Fruit fly (Drosophila melanogaster) whole organism, embryonic: ENCODE results near the gene Grip128.

Experiments used
- Antp ChIP-seq: fragments of 200-800 bp; sonication (Bioruptor generic); optimal IDR thresholded peaks from 3 replicates; lab custom pipeline; 2016; ENCODE audit warnings: missing biosample characterization, missing genetic modification characterization
- Bgb ChIP-seq: fragments of 200-800 bp; sonication (Bioruptor generic); IDR thresholded peaks from 2 replicates; pipeline ENCODE4 v1.3.6; 2022; ENCODE audit warnings: missing biosample characterization, missing genetic modification characterization; ENCODE audit not compliant: partially characterized antibody
- CG1024 ChIP-seq: fragments of 200-800 bp; sonication (Bioruptor generic); IDR thresholded peaks from 2 replicates; pipeline ENCODE4 v1.3.6; 2022; ENCODE audit warnings: missing biosample characterization, missing genetic modification characterization
- CG10431 ChIP-seq: fragments of 200-800 bp; sonication (Bioruptor generic); optimal IDR thresholded peaks from 3 replicates; lab custom pipeline; 2018; ENCODE audit warnings: missing biosample characterization, mild to moderate bottlenecking, missing genetic modification characterization
- CG10543 ChIP-seq: fragments of 200-800 bp; sonication (Bioruptor generic); optimal IDR thresholded peaks from 3 replicates; lab custom pipeline; 2017; ENCODE audit warnings: missing biosample characterization, mild to moderate bottlenecking, missing genetic modification characterization, moderate library complexity
- CG11696 ChIP-seq: fragments of 200-800 bp; sonication (Bioruptor generic); IDR thresholded peaks from 2 replicates; pipeline ENCODE4 v1.3.6; 2022; ENCODE audit warnings: missing biosample characterization, missing genetic modification characterization
- CG12155 ChIP-seq: fragments of 200-800 bp; sonication (Bioruptor generic); optimal IDR thresholded peaks from 3 replicates; lab custom pipeline; 2016; ENCODE audit warnings: missing biosample characterization, missing genetic modification characterization
- CG13775 ChIP-seq: fragments of 200-800 bp; sonication (Bioruptor generic); optimal IDR thresholded peaks from 3 replicates; lab custom pipeline; 2017; ENCODE audit warnings: missing biosample characterization, mild to moderate bottlenecking, missing genetic modification characterization
- CG15269 ChIP-seq: fragments of 200-800 bp; sonication (Bioruptor generic); optimal IDR thresholded peaks from 2 replicates; lab custom pipeline; 2018; ENCODE audit warnings: missing biosample characterization, mild to moderate bottlenecking, missing genetic modification characterization, moderate library complexity
- CG1529 ChIP-seq: fragments of 200-800 bp; sonication (Bioruptor generic); optimal IDR thresholded peaks from 3 replicates; lab custom pipeline; 2018; ENCODE audit warnings: missing biosample characterization, missing genetic modification characterization
- CG1603 ChIP-seq: fragments of 200-800 bp; sonication (Bioruptor generic); optimal IDR thresholded peaks from 2 replicates; lab custom pipeline; 2019; ENCODE audit warnings: missing biosample characterization, mild to moderate bottlenecking, missing genetic modification characterization, moderate library complexity
- CG17186 ChIP-seq: fragments of 200-800 bp; sonication (Bioruptor generic); optimal IDR thresholded peaks from 3 replicates; lab custom pipeline; 2017; ENCODE audit warnings: missing biosample characterization, missing genetic modification reagents, missing genetic modification characterization
- CG2889 ChIP-seq: fragments of 200-800 bp; sonication (Bioruptor generic); IDR thresholded peaks from 3 replicates; pipeline ENCODE4 v1.3.6; 2022; ENCODE audit warnings: missing biosample characterization, missing genetic modification characterization
- CG34376 ChIP-seq: fragments of 200-800 bp; sonication (Bioruptor generic); optimal IDR thresholded peaks from 2 replicates; lab custom pipeline; 2018; ENCODE audit warnings: missing biosample characterization, mild to moderate bottlenecking, missing genetic modification characterization
- CG7372 ChIP-seq: fragments of 200-800 bp; sonication (Bioruptor generic); IDR thresholded peaks from 2 replicates; pipeline ENCODE4 v1.3.6; 2022; ENCODE audit warnings: missing biosample characterization, missing genetic modification characterization
- CG9932 ChIP-seq: fragments of 200-800 bp; sonication (Bioruptor generic); IDR thresholded peaks from 2 replicates; pipeline ENCODE4 v1.3.6; 2022; ENCODE audit warnings: missing biosample characterization, missing genetic modification characterization
- Dip3 ChIP-seq: fragments of 200-800 bp; sonication (Bioruptor generic); optimal IDR thresholded peaks from 3 replicates; lab custom pipeline; 2016; ENCODE audit warnings: missing biosample characterization, missing genetic modification characterization
- Ets65A ChIP-seq: fragments of 200-800 bp; sonication (Bioruptor generic); peaks from one replicate; lab custom pipeline; 2016; ENCODE audit warnings: missing biosample characterization, missing genetic modification characterization
- Fer1 ChIP-seq: fragments of 200-800 bp; sonication (Bioruptor generic); optimal IDR thresholded peaks from 2 replicates; lab custom pipeline; 2017; ENCODE audit warnings: missing biosample characterization, mild to moderate bottlenecking, missing genetic modification characterization
- Fer2 ChIP-seq: fragments of 200-800 bp; sonication (Bioruptor generic); optimal IDR thresholded peaks from 2 replicates; lab custom pipeline; 2018; ENCODE audit warnings: missing biosample characterization, mild to moderate bottlenecking, missing genetic modification characterization, moderate library complexity
- HLHmδ ChIP-seq: fragments of 200-800 bp; sonication (Bioruptor generic); optimal IDR thresholded peaks from 2 replicates; lab custom pipeline; 2018; ENCODE audit warnings: missing biosample characterization, mild to moderate bottlenecking, missing genetic modification characterization, moderate library complexity
- HmgZ ChIP-seq: fragments of 200-800 bp; sonication (Bioruptor generic); optimal IDR thresholded peaks from 2 replicates; lab custom pipeline; 2018; ENCODE audit warnings: missing biosample characterization, mild to moderate bottlenecking, missing genetic modification characterization
- Hr51 ChIP-seq, 2 experiments: fragments of 200-800 bp; sonication (Bioruptor generic); optimal IDR thresholded peaks; 2 replicates in 1 of 2; 3 replicates in 1 of 2; lab custom pipeline; 2016 to 2018; ENCODE audit warnings: missing biosample characterization in 2 of 2, missing genetic modification characterization in 2 of 2, mild to moderate bottlenecking in 1 of 2, moderate library complexity in 1 of 2
- Nf-YA ChIP-seq: fragments of 200-800 bp; sonication (Bioruptor generic); IDR thresholded peaks from 2 replicates; pipeline ENCODE4 v1.3.6; 2022; ENCODE audit warnings: missing biosample characterization, missing genetic modification characterization
- Optix ChIP-seq: fragments of 200-800 bp; sonication (Bioruptor generic); IDR thresholded peaks from 3 replicates; pipeline ENCODE4 v1.3.6; 2022; ENCODE audit warnings: missing biosample characterization, missing genetic modification characterization
- Pdp1 ChIP-seq, 2 experiments: fragments of 200-800 bp; sonication (Bioruptor generic); optimal IDR thresholded peaks; 3 replicates each; lab custom pipeline; 2016; ENCODE audit warnings: missing biosample characterization in 2 of 2, missing genetic modification characterization in 2 of 2, mild to moderate bottlenecking in 1 of 2, moderate library complexity in 1 of 2
- Poxn ChIP-seq: fragments of 200-800 bp; sonication (Bioruptor generic); IDR thresholded peaks from 2 replicates; pipeline ENCODE4 v1.3.6; 2022; ENCODE audit warnings: missing biosample characterization, missing genetic modification characterization
- Ravus ChIP-seq: fragments of 200-800 bp; sonication (Bioruptor generic); IDR thresholded peaks from 2 replicates; pipeline ENCODE4 v1.3.6; 2022; ENCODE audit warnings: missing biosample characterization, missing genetic modification characterization
- Sox100B ChIP-seq: fragments of 200-800 bp; sonication (Bioruptor generic); optimal IDR thresholded peaks from 3 replicates; lab custom pipeline; 2018; ENCODE audit warnings: missing biosample characterization, mild to moderate bottlenecking, missing genetic modification characterization
- Vsx1 ChIP-seq: fragments of 200-800 bp; sonication (Bioruptor generic); optimal IDR thresholded peaks from 2 replicates; lab custom pipeline; 2017; ENCODE audit warnings: missing biosample characterization, mild to moderate bottlenecking, missing genetic modification characterization, missing genetic modification reagents
- chinmo ChIP-seq: fragments of 200-800 bp; sonication (Bioruptor generic); IDR thresholded peaks from 4 replicates; pipeline ENCODE4 v1.3.6; 2022; ENCODE audit warnings: missing biosample characterization, missing genetic modification characterization; ENCODE audit not compliant: partially characterized antibody
- croc ChIP-seq: fragments of 200-800 bp; sonication (Bioruptor generic); conservative IDR thresholded peaks from 3 replicates; pipeline ENCODE4 v1.3.6; 2022; ENCODE audit warnings: missing biosample characterization, missing genetic modification characterization
- cwo ChIP-seq: fragments of 200-800 bp; sonication (Bioruptor generic); optimal IDR thresholded peaks from 3 replicates; lab custom pipeline; 2017; ENCODE audit warnings: missing biosample characterization, missing genetic modification characterization, mild to moderate bottlenecking, moderate library complexity, missing genetic modification reagents
- danr ChIP-seq: fragments of 200-800 bp; sonication (Bioruptor generic); IDR thresholded peaks from 2 replicates; pipeline ENCODE4 v1.3.6; 2022; ENCODE audit warnings: missing biosample characterization, missing genetic modification characterization
- dmrt11E ChIP-seq: fragments of 200-800 bp; sonication (Bioruptor generic); optimal IDR thresholded peaks from 3 replicates; lab custom pipeline; 2018; ENCODE audit warnings: missing biosample characterization, mild to moderate bottlenecking, missing genetic modification characterization, moderate library complexity
- eve ChIP-seq, 2 experiments: fragments of >200 bp; optimal IDR thresholded peaks; 2 replicates each; lab custom pipeline; 2017; ENCODE audit warnings: missing biosample characterization in 2 of 2, missing genetic modification characterization in 2 of 2
- exex ChIP-seq: fragments of 200-800 bp; sonication (Bioruptor generic); optimal IDR thresholded peaks from 4 replicates; lab custom pipeline; 2018; ENCODE audit warnings: missing biosample characterization, mild to moderate bottlenecking, missing genetic modification characterization, moderate library complexity
- grn ChIP-seq: fragments of 200-800 bp; sonication (Bioruptor generic); optimal IDR thresholded peaks from 3 replicates; lab custom pipeline; 2017; ENCODE audit warnings: missing biosample characterization, missing genetic modification characterization
- lab ChIP-seq: fragments of 200-800 bp; sonication (Bioruptor generic); optimal IDR thresholded peaks from 3 replicates; lab custom pipeline; 2017; ENCODE audit warnings: missing biosample characterization, missing genetic modification characterization, mild to moderate bottlenecking, moderate library complexity, missing genetic modification reagents
- mirr ChIP-seq: fragments of 200-800 bp; sonication (Bioruptor generic); optimal IDR thresholded peaks from 3 replicates; lab custom pipeline; 2018; ENCODE audit warnings: missing biosample characterization, mild to moderate bottlenecking, missing genetic modification characterization
- nerfin-2 ChIP-seq: fragments of 200-800 bp; sonication (Bioruptor generic); IDR thresholded peaks from 2 replicates; pipeline ENCODE4 v1.3.6; 2022; ENCODE audit warnings: missing biosample characterization, missing genetic modification characterization; ENCODE audit not compliant: partially characterized antibody
- pb ChIP-seq: fragments of 200-800 bp; sonication (Bioruptor generic); optimal IDR thresholded peaks from 3 replicates; lab custom pipeline; 2016; ENCODE audit warnings: missing biosample characterization, missing genetic modification characterization
- repo ChIP-seq: fragments of 200-800 bp; sonication (Bioruptor generic); optimal IDR thresholded peaks from 2 replicates; lab custom pipeline; 2016; ENCODE audit warnings: missing biosample characterization, missing genetic modification characterization
- sd ChIP-seq: fragments of 200-800 bp; sonication (Bioruptor generic); optimal IDR thresholded peaks from 3 replicates; lab custom pipeline; 2018; ENCODE audit warnings: missing biosample characterization, mild to moderate bottlenecking, missing genetic modification characterization, moderate library complexity
- sens ChIP-seq: fragments of 200-800 bp; sonication (Bioruptor generic); peaks from one replicate; lab custom pipeline; 2016; ENCODE audit warnings: missing biosample characterization, missing genetic modification characterization
- sug ChIP-seq: fragments of 200-800 bp; optimal IDR thresholded peaks from 2 replicates; lab custom pipeline; 2019; ENCODE audit warnings: missing biosample characterization, mild to moderate bottlenecking, missing genetic modification characterization, moderate library complexity
- tx ChIP-seq: fragments of 200-800 bp; sonication (Bioruptor generic); optimal IDR thresholded peaks from 2 replicates; lab custom pipeline; 2016; ENCODE audit warnings: missing biosample characterization, missing genetic modification characterization

Gene Grip128

dm6 chrX:15501706-15502267 lies 29.9 kb upstream of the Grip128 start (continued):
- peak; percentile 6 for TF ChIP-seq CG10543 (GFP tag; lab: Kevin White, UChicago)
- no peak for TF ChIP-seq HmgZ (tag; lab: Kevin White, UChicago)
- TF ChIP-seq CG1603 (tag; lab: Kevin White, UChicago): no peak
- TF ChIP-seq CG13775 (GFP tag; lab: Kevin White, UChicago): no peak
- TF ChIP-seq Sox100B (GFP tag; lab: Kevin White, UChicago): no peak
- no peak for TF ChIP-seq CG2889 (GFP tag; lab: Robert Waterston, UW)
- TF ChIP-seq Fer2 (tag; lab: Kevin White, UChicago): no peak
- no peak for TF ChIP-seq Fer1 (GFP tag; lab: Kevin White, UChicago)
- no peak for TF ChIP-seq Optix (GFP tag; lab: Robert Waterston, UW)
- TF ChIP-seq nerfin-2 (GFP tag; lab: Robert Waterston, UW): no peak
- no peak for TF ChIP-seq chinmo
- no peak for TF ChIP-seq CG7372 (GFP tag; lab: Robert Waterston, UW)

dm6 chrX:15499996-15500904 lies 28.3 kb upstream of the Grip128 start:
- TF ChIP-seq Pdp1 (GFP tag; optimal IDR thresholded peaks at IDR 0.05; lab: Kevin White, UChicago): peak in 1 of 2 experiments; percentile 5
- no peak for TF ChIP-seq CG10431
- no peak for TF ChIP-seq Poxn (GFP tag; lab: Robert Waterston, UW)
- peak; percentile 94 for TF ChIP-seq exex (tag; lab: Kevin White, UChicago)
- peak; percentile 76 for TF ChIP-seq grn
- TF ChIP-seq sens (GFP tag; lab: Kevin White, UChicago): peak; percentile 17
- TF ChIP-seq sd: peak; percentile 93
- TF ChIP-seq sug: peak; percentile 30
- peak; percentile 16 for TF ChIP-seq lab (GFP tag; lab: Kevin White, UChicago)
- TF ChIP-seq CG34376 (GFP tag; lab: Kevin White, UChicago): peak; percentile 24
- peak; percentile 16 for TF ChIP-seq Ets65A (GFP tag; lab: Kevin White, UChicago)
- TF ChIP-seq Vsx1 (GFP tag; lab: Kevin White, UChicago): peak; percentile 19
- TF ChIP-seq Nf-YA: no peak
- peak; percentile 40 for TF ChIP-seq cwo
- TF ChIP-seq mirr: peak; percentile 52
- TF ChIP-seq dmrt11E (tag; lab: Kevin White, UChicago): no peak

- TF ChIP-seq CG34376 (GFP tag; lab: Kevin White, UChicago): peak; percentile 2
- TF ChIP-seq repo (GFP tag; lab: Kevin White, UChicago): no peak
- TF ChIP-seq danr: no peak
- TF ChIP-seq Hr51 (GFP tag; optimal IDR thresholded peaks at IDR 0.05; lab: Kevin White, UChicago): peak in 1 of 2 experiments; percentile 0
- peak; percentile 12 for TF ChIP-seq pb (GFP tag; lab: Kevin White, UChicago)
- TF ChIP-seq Bgb (GFP tag; lab: Robert Waterston, UW): peak; percentile 22; the same call in 1 of the 2 replicates
- no peak for TF ChIP-seq tx (GFP tag; lab: Kevin White, UChicago)
- TF ChIP-seq Antp (GFP tag; lab: Kevin White, UChicago): no peak
- no peak for TF ChIP-seq Dip3 (GFP tag; lab: Kevin White, UChicago)
- 0 out of 2 replicates have a peak, but pooled peaks have one; percentile 20 for TF ChIP-seq CG11696 (GFP tag; lab: Robert Waterston, UW)
- no peak for TF ChIP-seq Ravus (GFP tag; lab: Robert Waterston, UW)
- no peak for TF ChIP-seq CG15269
- no peak for TF ChIP-seq CG9932
- no peak for TF ChIP-seq CG1024
- TF ChIP-seq CG1529 (GFP tag; lab: Kevin White, UChicago): no peak
- TF ChIP-seq croc (GFP tag; lab: Robert Waterston, UW): no peak
- TF ChIP-seq CG12155 (GFP tag; lab: Kevin White, UChicago): peak; percentile 53
- TF ChIP-seq HLHmδ: peak; percentile 75
- TF ChIP-seq eve (GFP tag; optimal IDR thresholded peaks at IDR 0.05; lab: Kevin White, UChicago): no peak
- TF ChIP-seq CG17186: no peak
Observed at dm6 chrX:15498791-15499190, 26.9 kb upstream of the Grip128 start.
